Worm (Caenorhabditis elegans): ENCODE measurements around the gene F22F4.5.

DNA sequence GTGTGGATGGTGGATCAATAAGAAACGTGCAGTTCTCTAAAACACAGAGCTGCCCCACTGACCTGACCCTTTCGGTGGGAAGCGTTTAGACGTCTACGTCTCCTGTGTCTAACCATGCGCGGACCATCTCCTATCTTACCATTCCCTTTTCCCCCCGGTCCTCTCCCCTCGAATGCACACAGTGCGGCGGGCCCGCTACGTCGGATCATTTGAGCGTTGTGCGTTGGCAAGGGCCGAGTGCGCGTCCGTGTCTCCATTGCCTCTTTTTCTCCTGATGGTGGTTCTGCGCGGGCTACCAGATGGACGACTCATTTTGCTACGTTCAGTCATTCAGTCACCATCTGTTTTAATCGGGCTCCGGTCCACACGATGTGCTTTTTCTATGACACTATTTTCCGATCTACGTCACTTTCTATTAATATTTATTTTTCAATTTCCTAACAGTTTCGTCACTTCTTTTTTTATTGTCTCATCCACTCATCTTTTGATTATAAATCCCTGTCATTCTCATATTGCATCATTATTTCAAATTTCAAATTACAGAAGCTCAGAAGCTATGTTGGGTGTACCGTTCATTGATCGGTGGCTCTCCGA, 3.0 kb upstream of the F22F4.5 start, which contains the start of gene inx-3:
- TF ChIP-seq mep-1 (tag; optimal IDR thresholded peaks at IDR 0.05), result no peak
- no peak for TF ChIP-seq skn-1 (tag; optimal IDR thresholded peaks at IDR 0.05)
- TF ChIP-seq Y116A8C.19 (tag; optimal IDR thresholded peaks at IDR 0.05; ENCODE audit: borderline replicate concordance), result no peak
- TF ChIP-seq nhr-237 (tag; optimal IDR thresholded peaks at IDR 0.05), result no peak
- no peak for TF ChIP-seq nhr-47 (tag; optimal IDR thresholded peaks at IDR 0.05)
- TF ChIP-seq hpl-2 (GFP tag; optimal IDR thresholded peaks at IDR 0.05), result no peak
- no peak for TF ChIP-seq ceh-82 (tag; optimal IDR thresholded peaks at IDR 0.05)
- TF ChIP-seq fos-1 (tag; optimal IDR thresholded peaks at IDR 0.05), result no peak
- no peak for TF ChIP-seq nhr-12 (tag; optimal IDR thresholded peaks at IDR 0.05)
- no peak for TF ChIP-seq elt-2 (tag; optimal IDR thresholded peaks at IDR 0.05)
